Fruit fly (Drosophila melanogaster) whole organism, wandering third instar larva: ENCODE data around the gene sunn.
A peak's percentile ranks its signal among the peaks of the same experiment; 100 is the strongest.

Experiments
- Abd-B ChIP-seq: fragments of >200 bp; optimal IDR thresholded peaks from 2 replicates; lab custom pipeline; 2017; ENCODE audit warnings: missing biosample characterization, missing genetic modification characterization
- CG32264 ChIP-seq: fragments of 200-800 bp; sonication (Bioruptor generic); optimal IDR thresholded peaks from 2 replicates; lab custom pipeline; 2016; ENCODE audit warnings: missing biosample characterization, missing genetic modification characterization
- CG9705 ChIP-seq: fragments of 200-800 bp; sonication (Bioruptor generic); optimal IDR thresholded peaks from 2 replicates; lab custom pipeline; 2018; ENCODE audit warnings: missing biosample characterization, mild to moderate bottlenecking, missing genetic modification characterization
- CrebA ChIP-seq: fragments of 200-800 bp; sonication (Bioruptor generic); optimal IDR thresholded peaks from 2 replicates; lab custom pipeline; 2016; ENCODE audit warnings: missing biosample characterization, mild to moderate bottlenecking, missing genetic modification characterization, borderline replicate concordance
- Dfd ChIP-seq: fragments of >200 bp; optimal IDR thresholded peaks from 2 replicates; lab custom pipeline; 2017; ENCODE audit warnings: missing biosample characterization, missing genetic modification characterization
- Dif ChIP-seq: fragments of 200-275, 200-300 bp; sonication (Bioruptor generic); optimal IDR thresholded peaks from 2 replicates; lab custom pipeline; 2018; ENCODE audit warnings: missing biosample characterization, missing genetic modification characterization; ENCODE audit not compliant: partially characterized antibody
- GATAd ChIP-seq: sonication (Bioruptor generic); optimal IDR thresholded peaks from 2 replicates; lab custom pipeline; 2016; ENCODE audit warnings: missing biosample characterization, missing genetic modification characterization
- HLH106 ChIP-seq: fragments of 200-800 bp; optimal IDR thresholded peaks from 3 replicates; lab custom pipeline; 2019; ENCODE audit warnings: missing biosample characterization, mild to moderate bottlenecking, missing genetic modification characterization, moderate library complexity
- Hnf4 ChIP-seq: fragments of 200-800 bp; sonication (Bioruptor generic); optimal IDR thresholded peaks from 2 replicates; lab custom pipeline; 2016; ENCODE audit warnings: missing biosample characterization, mild to moderate bottlenecking, missing genetic modification characterization
- Hr78 ChIP-seq: fragments of >200 bp; optimal IDR thresholded peaks from 2 replicates; lab custom pipeline; 2017; ENCODE audit warnings: missing biosample characterization, missing genetic modification characterization
- Hr83 ChIP-seq: fragments of 200-300 bp; sonication (Bioruptor generic); optimal IDR thresholded peaks from 2 replicates; lab custom pipeline; 2016; ENCODE audit warnings: missing biosample characterization, mild to moderate bottlenecking, missing genetic modification characterization, moderate library complexity; ENCODE audit not compliant: poor library complexity, severe bottlenecking
- Mio ChIP-seq: sonication (Bioruptor generic); optimal IDR thresholded peaks from 2 replicates; lab custom pipeline; 2016; ENCODE audit warnings: missing biosample characterization, missing genetic modification characterization
- Myc ChIP-seq: fragments of >200 bp; optimal IDR thresholded peaks from 2 replicates; lab custom pipeline; 2017
- OdsH ChIP-seq: fragments of 200-800 bp; sonication (Bioruptor generic); optimal IDR thresholded peaks from 2 replicates; lab custom pipeline; 2016; ENCODE audit warnings: missing biosample characterization, mild to moderate bottlenecking, missing genetic modification characterization
- Rel ChIP-seq, 2 experiments: fragments of 200-800 bp; sonication (Bioruptor generic) in 1 of 2; optimal IDR thresholded peaks; 2 replicates in 1 of 2; 3 replicates in 1 of 2; lab custom pipeline; 2016 to 2019; ENCODE audit warnings: mild to moderate bottlenecking in 2 of 2, missing biosample characterization in 2 of 2, missing genetic modification characterization in 2 of 2, moderate library complexity in 1 of 2
- Vsx2 ChIP-seq: fragments of 200-300, 225-300 bp; sonication (Bioruptor generic); optimal IDR thresholded peaks from 2 replicates; lab custom pipeline; 2018; ENCODE audit warnings: missing biosample characterization, missing genetic modification characterization; ENCODE audit not compliant: partially characterized antibody
- br ChIP-seq: fragments of 200-800 bp; sonication (Bioruptor generic); optimal IDR thresholded peaks from 2 replicates; lab custom pipeline; 2016; ENCODE audit warnings: missing biosample characterization, missing genetic modification characterization
- dl ChIP-seq, 2 experiments: fragments of 175-275, 200-275 bp in 1 of 2; fragments of 200-275 bp in 1 of 2; sonication (Bioruptor generic); optimal IDR thresholded peaks; lab custom pipeline; 2018; ENCODE audit warnings: mild to moderate bottlenecking in 2 of 2, missing biosample characterization in 2 of 2, missing genetic modification characterization in 2 of 2, moderate library complexity in 2 of 2; ENCODE audit not compliant: partially characterized antibody in 2 of 2, insufficient read depth in 1 of 2
- dsf ChIP-seq: sonication (Bioruptor generic); optimal IDR thresholded peaks from 2 replicates; lab custom pipeline; 2016; ENCODE audit warnings: missing biosample characterization, missing genetic modification characterization, borderline replicate concordance
- ey ChIP-seq: fragments of 200-800 bp; sonication (Bioruptor generic); optimal IDR thresholded peaks from 2 replicates; lab custom pipeline; 2016; ENCODE audit warnings: missing biosample characterization, missing genetic modification characterization
- foxo ChIP-seq, 2 experiments: fragments of 200-800 bp; sonication (Bioruptor generic); optimal IDR thresholded peaks; 2 replicates in 1 of 2; 3 replicates in 1 of 2; lab custom pipeline; 2016 to 2017; ENCODE audit warnings: missing biosample characterization in 2 of 2, missing genetic modification characterization in 2 of 2
- fru ChIP-seq: fragments of 200-800 bp; sonication (Bioruptor generic); optimal IDR thresholded peaks from 3 replicates; lab custom pipeline; 2016; ENCODE audit warnings: missing biosample characterization, mild to moderate bottlenecking, missing genetic modification characterization
- jim ChIP-seq: fragments of 175-275, 200-325 bp; sonication (Bioruptor generic); optimal IDR thresholded peaks from 2 replicates; lab custom pipeline; 2016; ENCODE audit warnings: missing biosample characterization, mild to moderate bottlenecking, missing genetic modification characterization
- lola ChIP-seq: fragments of >200 bp; optimal IDR thresholded peaks from 2 replicates; lab custom pipeline; 2017; ENCODE audit warnings: missing biosample characterization, missing genetic modification characterization
- psq ChIP-seq: fragments of 200-800 bp; sonication (Bioruptor generic); optimal IDR thresholded peaks from 3 replicates; lab custom pipeline; 2017; ENCODE audit warnings: missing biosample characterization, mild to moderate bottlenecking, missing genetic modification characterization, moderate library complexity
- rgr ChIP-seq: fragments of 200-800 bp; sonication (Bioruptor generic); optimal IDR thresholded peaks from 3 replicates; lab custom pipeline; 2016; ENCODE audit warnings: missing biosample characterization, mild to moderate bottlenecking, missing genetic modification characterization
- sage ChIP-seq: fragments of 200-800 bp; sonication (Bioruptor generic); optimal IDR thresholded peaks from 2 replicates; lab custom pipeline; 2016; ENCODE audit warnings: missing biosample characterization, mild to moderate bottlenecking, missing genetic modification characterization
- sv ChIP-seq: fragments of 200-800 bp; sonication (Bioruptor generic); optimal IDR thresholded peaks from 3 replicates; lab custom pipeline; 2016; ENCODE audit warnings: missing biosample characterization, missing genetic modification characterization
- tai ChIP-seq: sonication (Bioruptor generic); optimal IDR thresholded peaks from 2 replicates; lab custom pipeline; 2016; ENCODE audit warnings: missing biosample characterization, missing genetic modification characterization
- usp ChIP-seq: fragments of >200 bp; optimal IDR thresholded peaks from 2 replicates; lab custom pipeline; 2017; ENCODE audit warnings: missing biosample characterization, missing genetic modification characterization

sunn gene

DNA sequence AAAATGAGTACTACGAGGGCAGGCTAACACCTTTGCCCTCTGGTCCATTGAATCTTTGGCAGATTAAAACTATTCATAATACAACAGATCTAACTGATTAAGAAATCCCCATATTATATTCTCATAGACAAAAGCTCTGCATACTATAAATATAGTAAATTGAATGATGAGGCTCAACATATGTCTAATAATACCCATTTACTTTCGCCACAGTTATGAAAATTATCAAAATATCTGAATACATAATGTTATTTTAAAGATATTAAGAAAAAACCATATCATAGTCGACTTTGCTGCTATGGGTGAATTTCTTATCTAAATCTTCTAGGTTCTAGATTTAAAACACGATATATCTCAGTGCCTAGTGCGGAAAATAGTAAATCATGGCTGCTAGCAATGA is 3.7 kb downstream of the sunn start, which contains the start of gene CG32087:
Gene CG32087, plus strand, starts transcription at position 301 of the 400 bp plus-strand sequence.
- TF ChIP-seq Abd-B (no peak), CrebA (GFP tag; lab: Kevin White, UChicago) (no peak), Hnf4 (no peak), Myc (lab: Kevin White, UChicago) (no peak), ey (GFP tag; lab: Kevin White, UChicago) (no peak), jim (GFP tag; lab: Kevin White, UChicago) (no peak), br (GFP tag; lab: Kevin White, UChicago) (no peak), dsf (no peak), foxo (GFP tag; optimal IDR thresholded peaks at IDR 0.05; lab: Kevin White, UChicago) (no peak), sage (GFP tag; lab: Kevin White, UChicago) (no peak), Vsx2 (no peak), Dfd (GFP tag; lab: Kevin White, UChicago) (no peak), Dif (GFP tag; lab: Kevin White, UChicago) (no peak)

DNA sequence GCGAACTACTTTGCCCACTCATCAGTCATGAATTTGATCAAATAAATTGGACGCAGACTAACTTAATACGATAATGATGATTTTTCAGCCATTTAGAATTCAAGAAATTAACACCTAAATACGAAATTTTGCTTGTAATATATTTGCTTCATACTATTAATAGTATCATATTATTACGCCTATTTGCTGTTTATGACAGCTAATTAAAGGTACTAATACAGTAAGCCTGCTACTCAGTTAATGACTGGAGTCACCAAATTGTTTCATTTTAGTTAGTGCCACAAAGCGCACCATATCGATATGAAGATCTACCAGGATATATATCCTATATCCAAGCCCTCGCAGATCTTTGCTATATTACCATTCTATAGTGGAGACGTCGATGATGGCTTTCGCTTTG is 22.9 kb downstream of the sunn start, which contains the start of gene Gr68a:
Gene Gr68a, plus strand, starts transcription at position 301 of the 400 bp plus-strand sequence.
- no peak for TF ChIP-seq Rel (GFP tag; optimal IDR thresholded peaks at IDR 0.05; lab: Kevin White, UChicago)
- TF ChIP-seq Rel (tag; optimal IDR thresholded peaks at IDR 0.05; lab: Kevin White, UChicago) = no peak
- TF ChIP-seq Dif (GFP tag; lab: Kevin White, UChicago) = no peak
- TF ChIP-seq Dfd (GFP tag; lab: Kevin White, UChicago) = no peak
- TF ChIP-seq br (GFP tag; lab: Kevin White, UChicago) = no peak
- TF ChIP-seq rgr = no peak
- no peak for TF ChIP-seq jim (GFP tag; lab: Kevin White, UChicago)
- TF ChIP-seq lola (GFP tag; lab: Kevin White, UChicago) = no peak
- no peak for TF ChIP-seq Vsx2
- no peak for TF ChIP-seq Hr78 (GFP tag; lab: Kevin White, UChicago)
- TF ChIP-seq, all 38 proteins: peak for 0

- peak; percentile 74 for TF ChIP-seq Dfd (GFP tag; lab: Kevin White, UChicago)
- no peak for TF ChIP-seq Hr83 (GFP tag; lab: Kevin White, UChicago)
- TF ChIP-seq sv = no peak
Measured at dm6 chr3L:11764930-11765329, 36.8 kb downstream of the sunn start.

dm6 chr3L:11765695-11766232 is 37.6 kb downstream of the sunn start, which contains the start of gene loaf:
loaf (minus strand) TSS chr3L:11766182.
- TF ChIP-seq GATAd (GFP tag; lab: Kevin White, UChicago) (no peak), Dif (GFP tag; lab: Kevin White, UChicago) (no peak), OdsH (GFP tag; lab: Kevin White, UChicago) (no peak), dsf (no peak), fru (GFP tag; lab: Kevin White, UChicago) (no peak), psq (GFP tag; lab: Kevin White, UChicago) (no peak), Hr83 (GFP tag; lab: Kevin White, UChicago) (no peak), ey (GFP tag; lab: Kevin White, UChicago) (no peak), dl (GFP tag; optimal IDR thresholded peaks at IDR 0.05; lab: Kevin White, UChicago; ENCODE audit: insufficient read depth in 1 of 2, partially characterized antibody in 2 of 2) (no peak), usp (GFP tag; lab: Kevin White, UChicago) (no peak), lola (GFP tag; lab: Kevin White, UChicago) (no peak), Dfd (GFP tag; lab: Kevin White, UChicago) (no peak), HLH106 (tag; lab: Kevin White, UChicago) (no peak), CG32264 (GFP tag; lab: Kevin White, UChicago) (no peak), CG9705 (GFP tag; lab: Kevin White, UChicago) (no peak)
- TF ChIP-seq, all 38 proteins: peak for 0

dm6 chr3L:11766563-11766962 is 38.4 kb downstream of the sunn start:
- no peak for TF ChIP-seq GATAd (GFP tag; lab: Kevin White, UChicago)
- TF ChIP-seq sage (GFP tag; lab: Kevin White, UChicago) = no peak
- TF ChIP-seq br (GFP tag; lab: Kevin White, UChicago) = no peak
- TF ChIP-seq Abd-B = no peak
- no peak for TF ChIP-seq Mio (GFP tag; lab: Kevin White, UChicago)
- no peak for TF ChIP-seq psq (GFP tag; lab: Kevin White, UChicago)
- no peak for TF ChIP-seq tai
- no peak for TF ChIP-seq Myc (lab: Kevin White, UChicago)
- TF ChIP-seq foxo (GFP tag; optimal IDR thresholded peaks at IDR 0.05; lab: Kevin White, UChicago) = no peak
- TF ChIP-seq rgr = no peak
- TF ChIP-seq dl (GFP tag; optimal IDR thresholded peaks at IDR 0.05; lab: Kevin White, UChicago; ENCODE audit: insufficient read depth in 1 of 2, partially characterized antibody in 2 of 2) = no peak
- TF ChIP-seq Hr78 (GFP tag; lab: Kevin White, UChicago) = no peak
- no peak for TF ChIP-seq OdsH (GFP tag; lab: Kevin White, UChicago)
- TF ChIP-seq Dif (GFP tag; lab: Kevin White, UChicago) = no peak
